Fruit fly (Drosophila melanogaster) whole organism, embryonic: ENCODE data around the gene CG31098.
A peak's percentile ranks its signal among the peaks of the same experiment; 100 is the strongest.

Experiments
- Atf-2 ChIP-seq: fragments of 200-800 bp; sonication (Bioruptor generic); optimal IDR thresholded peaks from 2 replicates; lab custom pipeline; 2016; ENCODE audit warnings: missing biosample characterization, missing genetic modification characterization
- Awh ChIP-seq: fragments of 200-800 bp; sonication (Bioruptor generic); IDR thresholded peaks from 2 replicates; pipeline ENCODE4, ENCODE4 v1.3.6; 2022; ENCODE audit warnings: missing biosample characterization, missing genetic modification characterization
- CG12104 ChIP-seq: fragments of 200-800 bp; sonication (Bioruptor generic); optimal IDR thresholded peaks from 3 replicates; lab custom pipeline; 2016; ENCODE audit warnings: missing biosample characterization, missing genetic modification characterization
- CG12236 ChIP-seq: fragments of 200-800 bp; sonication (Bioruptor generic); optimal IDR thresholded peaks from 2 replicates; lab custom pipeline; 2016; ENCODE audit warnings: missing biosample characterization, missing genetic modification characterization
- CG12769 ChIP-seq: fragments of 200-800 bp; sonication (Bioruptor generic); optimal IDR thresholded peaks from 2 replicates; lab custom pipeline; 2019; ENCODE audit warnings: missing biosample characterization, mild to moderate bottlenecking, missing genetic modification characterization, moderate library complexity
- CG13894 ChIP-seq: fragments of 200-800 bp; sonication (Bioruptor generic); optimal IDR thresholded peaks from 3 replicates; lab custom pipeline; 2018; ENCODE audit warnings: missing biosample characterization, mild to moderate bottlenecking, missing genetic modification characterization, moderate library complexity
- CG14860 ChIP-seq: fragments of 200-800 bp; sonication (Bioruptor generic); IDR thresholded peaks from 3 replicates; pipeline ENCODE4 v1.3.6; 2022; ENCODE audit warnings: missing biosample characterization, missing genetic modification characterization; ENCODE audit not compliant: partially characterized antibody
- CG15269 ChIP-seq: fragments of 200-800 bp; sonication (Bioruptor generic); optimal IDR thresholded peaks from 2 replicates; lab custom pipeline; 2018; ENCODE audit warnings: missing biosample characterization, mild to moderate bottlenecking, missing genetic modification characterization, moderate library complexity
- CG15514 ChIP-seq: fragments of 200-800 bp; sonication (Bioruptor generic); optimal IDR thresholded peaks from 3 replicates; lab custom pipeline; 2017; ENCODE audit warnings: missing biosample characterization, missing genetic modification characterization, mild to moderate bottlenecking, moderate library complexity, missing genetic modification reagents
- CG18011 ChIP-seq: fragments of 200-800 bp; sonication (Bioruptor generic); optimal IDR thresholded peaks from 2 replicates; lab custom pipeline; 2017; ENCODE audit warnings: missing biosample characterization, missing genetic modification characterization, mild to moderate bottlenecking, moderate library complexity, missing genotype
- CG18764 ChIP-seq: fragments of 200-800 bp; sonication (Bioruptor generic); optimal IDR thresholded peaks from 3 replicates; lab custom pipeline; 2016; ENCODE audit warnings: missing biosample characterization, missing genetic modification characterization
- CG2202 ChIP-seq: fragments of 200-800 bp; sonication (Bioruptor generic); optimal IDR thresholded peaks from 2 replicates; lab custom pipeline; 2018; ENCODE audit warnings: missing biosample characterization, mild to moderate bottlenecking, missing genetic modification characterization
- CG31224 ChIP-seq: fragments of 200-800 bp; sonication (Bioruptor generic); IDR thresholded peaks from 2 replicates; pipeline ENCODE4 v1.3.6; 2022; ENCODE audit warnings: missing biosample characterization, missing genetic modification characterization
- CG34376 ChIP-seq: fragments of 200-800 bp; sonication (Bioruptor generic); optimal IDR thresholded peaks from 2 replicates; lab custom pipeline; 2018; ENCODE audit warnings: missing biosample characterization, mild to moderate bottlenecking, missing genetic modification characterization
- CG6175 ChIP-seq: fragments of 200-800 bp; sonication (Bioruptor generic); IDR thresholded peaks from 3 replicates; pipeline ENCODE4 v1.3.6; 2022; ENCODE audit warnings: missing biosample characterization, missing genetic modification characterization
- CG6791 ChIP-seq: fragments of 200-800 bp; sonication (Bioruptor generic); IDR thresholded peaks from 3 replicates; pipeline ENCODE4 v1.3.6; 2022; ENCODE audit warnings: missing biosample characterization, missing genetic modification characterization; ENCODE audit not compliant: partially characterized antibody
- CG6813 ChIP-seq: fragments of 200-800 bp; sonication (Bioruptor generic); optimal IDR thresholded peaks from 2 replicates; lab custom pipeline; 2017; ENCODE audit warnings: missing biosample characterization, missing genetic modification characterization, mild to moderate bottlenecking, moderate library complexity, missing genetic modification reagents
- CG8290 ChIP-seq, 3 experiments: fragments of 200-800 bp; sonication (Bioruptor generic); optimal IDR thresholded peaks; 2 replicates each; lab custom pipeline; 2016 to 2019; ENCODE audit warnings: missing biosample characterization in 3 of 3, missing genetic modification characterization in 3 of 3, mild to moderate bottlenecking in 2 of 3, moderate library complexity in 1 of 3
- Chrac-16 ChIP-seq: fragments of 200-800 bp; sonication (Bioruptor generic); optimal IDR thresholded peaks from 3 replicates; lab custom pipeline; 2016; ENCODE audit warnings: missing biosample characterization, missing genetic modification characterization
- CkIIα-i1 ChIP-seq: fragments of 200-800 bp; sonication (Bioruptor generic); IDR thresholded peaks from 2 replicates; pipeline ENCODE4 v1.3.6; 2022; ENCODE audit warnings: missing biosample characterization, missing genetic modification characterization
- Dbx ChIP-seq: fragments of 200-800 bp; sonication (Bioruptor generic); IDR thresholded peaks from 3 replicates; pipeline ENCODE4 v1.3.6; 2022; ENCODE audit warnings: missing biosample characterization, missing genetic modification characterization
- E2f2 ChIP-seq: fragments of 200-800 bp; sonication (Bioruptor generic); IDR thresholded peaks from 2 replicates; pipeline ENCODE4 v1.3.6; 2022; ENCODE audit warnings: missing biosample characterization, missing genetic modification characterization
- GATAe ChIP-seq: fragments of 200-800 bp; sonication (Bioruptor generic); conservative IDR thresholded peaks from 2 replicates; pipeline ENCODE4 v1.3.6; 2022; ENCODE audit warnings: missing biosample characterization, missing genetic modification characterization
- HLH54F ChIP-seq: fragments of 200-800 bp; sonication (Bioruptor generic); optimal IDR thresholded peaks from 3 replicates; lab custom pipeline; 2016; ENCODE audit warnings: missing biosample characterization, missing genetic modification characterization
- Jarid2 ChIP-seq: fragments of 200-800 bp; sonication (Bioruptor generic); optimal IDR thresholded peaks from 3 replicates; lab custom pipeline; 2017; ENCODE audit warnings: mild to moderate bottlenecking, missing biosample characterization, missing genetic modification reagents, missing genetic modification characterization
- Oaz ChIP-seq: fragments of 200-800 bp; sonication (Bioruptor generic); IDR thresholded peaks from 2 replicates; pipeline ENCODE4 v1.3.6; 2022; ENCODE audit warnings: missing biosample characterization, missing genetic modification characterization
- Trl ChIP-seq, 3 experiments: fragments of >200 bp in 2 of 3; fragments of 200-800 bp in 1 of 3; sonication (Bioruptor generic) in 1 of 3; optimal IDR thresholded peaks; 2 replicates in 1 of 3; 3 replicates in 2 of 3; lab custom pipeline; 2016 to 2017; ENCODE audit warnings: missing biosample characterization in 1 of 3, missing genetic modification characterization in 1 of 3
- abd-A ChIP-seq: fragments of 200-800 bp; sonication (Bioruptor generic); optimal IDR thresholded peaks from 3 replicates; lab custom pipeline; 2019; ENCODE audit warnings: missing biosample characterization, mild to moderate bottlenecking, missing genetic modification characterization, moderate library complexity
- amos ChIP-seq: fragments of 200-800 bp; sonication (Bioruptor generic); IDR thresholded peaks from 2 replicates; pipeline ENCODE4 v1.3.6; 2022; ENCODE audit warnings: missing biosample characterization, missing genetic modification characterization; ENCODE audit not compliant: partially characterized antibody
- ap ChIP-seq: fragments of 200-800 bp; sonication (Bioruptor generic); IDR thresholded peaks from 2 replicates; pipeline ENCODE4 v1.3.6; 2022; ENCODE audit warnings: missing biosample characterization, missing genetic modification characterization
- bsh ChIP-seq, 2 experiments: fragments of 200-800 bp; sonication (Bioruptor generic); optimal IDR thresholded peaks; 2 replicates each; lab custom pipeline; 2017 to 2018; ENCODE audit warnings: mild to moderate bottlenecking in 2 of 2, missing biosample characterization in 2 of 2, missing genetic modification characterization in 2 of 2, moderate library complexity in 1 of 2
- chinmo ChIP-seq: fragments of 200-800 bp; sonication (Bioruptor generic); IDR thresholded peaks from 4 replicates; pipeline ENCODE4 v1.3.6; 2022; ENCODE audit warnings: missing biosample characterization, missing genetic modification characterization; ENCODE audit not compliant: partially characterized antibody
- dan ChIP-seq: fragments of 200-800 bp; sonication (Bioruptor generic); IDR thresholded peaks from 2 replicates; pipeline ENCODE4 v1.3.6; 2022; ENCODE audit warnings: missing biosample characterization, missing genetic modification characterization
- exex ChIP-seq: fragments of 200-800 bp; sonication (Bioruptor generic); optimal IDR thresholded peaks from 4 replicates; lab custom pipeline; 2018; ENCODE audit warnings: missing biosample characterization, mild to moderate bottlenecking, missing genetic modification characterization, moderate library complexity
- fu2 ChIP-seq: fragments of 200-800 bp; sonication (Bioruptor generic); optimal IDR thresholded peaks from 2 replicates; lab custom pipeline; 2016; ENCODE audit warnings: missing biosample characterization, missing genetic modification characterization
- lbe ChIP-seq: fragments of 200-800 bp; sonication (Bioruptor generic); optimal IDR thresholded peaks from 2 replicates; lab custom pipeline; 2016; ENCODE audit warnings: missing biosample characterization, mild to moderate bottlenecking, missing genetic modification characterization
- nom ChIP-seq: fragments of 200-800 bp; sonication (Bioruptor generic); optimal IDR thresholded peaks from 2 replicates; lab custom pipeline; 2017; ENCODE audit warnings: missing biosample characterization, missing genetic modification characterization, mild to moderate bottlenecking, moderate library complexity, missing genetic modification reagents
- pnt ChIP-seq: fragments of 200-800 bp; sonication (Bioruptor generic); optimal IDR thresholded peaks from 3 replicates; lab custom pipeline; 2016; ENCODE audit warnings: missing biosample characterization, missing genetic modification characterization
- psq ChIP-seq: fragments of 200-800 bp; sonication (Bioruptor generic); optimal IDR thresholded peaks from 2 replicates; lab custom pipeline; 2017; ENCODE audit warnings: missing biosample characterization, missing genetic modification characterization
- sd ChIP-seq: fragments of 200-800 bp; sonication (Bioruptor generic); optimal IDR thresholded peaks from 3 replicates; lab custom pipeline; 2018; ENCODE audit warnings: missing biosample characterization, mild to moderate bottlenecking, missing genetic modification characterization, moderate library complexity
- slp2 ChIP-seq: fragments of 200-800 bp; sonication (Bioruptor generic); optimal IDR thresholded peaks from 2 replicates; lab custom pipeline; 2016; ENCODE audit warnings: missing biosample characterization, missing genetic modification characterization
- stwl ChIP-seq: fragments of 200-800 bp; sonication (Bioruptor generic); optimal IDR thresholded peaks from 3 replicates; lab custom pipeline; 2018; ENCODE audit warnings: missing biosample characterization, mild to moderate bottlenecking, missing genetic modification characterization, moderate library complexity
- sug ChIP-seq: fragments of 200-800 bp; optimal IDR thresholded peaks from 2 replicates; lab custom pipeline; 2019; ENCODE audit warnings: missing biosample characterization, mild to moderate bottlenecking, missing genetic modification characterization, moderate library complexity
- twi ChIP-seq: fragments of 200-800 bp; optimal IDR thresholded peaks from 2 replicates; lab custom pipeline; 2019; ENCODE audit warnings: missing biosample characterization, mild to moderate bottlenecking, missing genetic modification characterization, moderate library complexity
- wdn ChIP-seq: fragments of 200-800 bp; sonication (Bioruptor generic); IDR thresholded peaks from 2 replicates; pipeline ENCODE4 v1.3.6; 2022; ENCODE audit warnings: missing biosample characterization, missing genetic modification characterization
- z ChIP-seq: fragments of 200-800 bp; sonication (Bioruptor generic); IDR thresholded peaks from 3 replicates; pipeline ENCODE4 v1.3.6; 2022; ENCODE audit warnings: missing biosample characterization, missing genetic modification characterization

Gene CG31098

dm6 chr3R:25303857-25304440, 11.2 kb upstream of the CG31098 start, which contains the start of gene CG31436 (continued):
- TF ChIP-seq bsh (GFP tag; optimal IDR thresholded peaks at IDR 0.05; lab: Kevin White, UChicago) (no peak), CG12769 (tag; lab: Kevin White, UChicago) (peak; percentile 67), sd (tag; lab: Kevin White, UChicago) (peak; percentile 35), sug (tag; lab: Kevin White, UChicago) (peak; percentile 47), CG15514 (GFP tag; lab: Kevin White, UChicago) (peak; percentile 12), Jarid2 (GFP tag; lab: Kevin White, UChicago) (peak; percentile 73), CG34376 (GFP tag; lab: Kevin White, UChicago) (peak; percentile 29), CG31224 (no peak), exex (tag; lab: Kevin White, UChicago) (peak; percentile 42), E2f2 (GFP tag; lab: Robert Waterston, UW) (no peak), abd-A (tag; lab: Kevin White, UChicago) (no peak), lbe (peak; percentile 42), CG13894 (peak; percentile 36), ap (GFP tag; lab: Robert Waterston, UW) (no peak), Atf-2 (no peak), CG6791 (no peak), CkIIα-i1 (GFP tag; lab: Robert Waterston, UW) (no peak), CG2202 (no peak), z (peak; percentile 41; the same call in 1 of the 3 replicates), CG14860 (no peak), Chrac-16 (no peak), slp2 (no peak), Oaz (GFP tag; lab: Robert Waterston, UW) (no peak), GATAe (GFP tag; lab: Robert Waterston, UW) (no peak), CG18764 (GFP tag; lab: Kevin White, UChicago) (no peak)

dm6 chr3R:25302239-25302638, 9.5 kb upstream of the CG31098 start, which contains the start of gene CG31370:
CG31370 (plus strand) TSS chr3R:25302464.
- TF ChIP-seq lbe (peak; percentile 30), twi (tag; lab: Kevin White, UChicago) (no peak)

DNA sequence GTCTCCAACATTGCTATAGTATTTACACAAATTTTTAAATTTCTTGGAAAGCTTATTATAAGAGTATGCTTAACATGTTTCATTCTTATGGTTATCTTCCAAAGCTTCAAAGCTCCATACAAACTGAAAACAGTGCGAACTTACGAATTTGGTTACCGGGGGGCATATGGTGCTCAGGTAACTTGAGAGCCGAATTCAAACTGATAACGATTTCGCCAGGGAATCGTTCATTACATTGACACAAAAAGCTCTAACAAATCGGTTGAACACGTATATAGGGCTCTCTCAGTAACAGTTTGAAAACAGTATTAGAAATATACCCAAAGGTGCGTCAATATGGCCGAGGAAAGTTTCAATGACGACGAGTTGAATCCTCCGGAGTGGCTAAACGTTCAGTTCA, 7.8 kb upstream of the CG31098 start, which contains the start of gene CG13659:
CG13659 (plus strand) TSS at position 317 of the 400 bp plus-strand sequence.
- TF ChIP-seq HLH54F (no peak), stwl (tag; lab: Kevin White, UChicago) (no peak), pnt (GFP tag; lab: Kevin White, UChicago) (no peak), exex (tag; lab: Kevin White, UChicago) (peak; percentile 23), fu2 (no peak), CG6175 (GFP tag; lab: Robert Waterston, UW) (no peak), Dbx (0 out of 3 replicates have a peak, but pooled peaks have one; percentile 28), CG18011 (no peak), CG2202 (no peak), CG8290 (GFP tag; optimal IDR thresholded peaks at IDR 0.05; lab: Kevin White, UChicago) (no peak), CG8290 (tag; optimal IDR thresholded peaks at IDR 0.05; lab: Kevin White, UChicago) (peak in 1 of 2 experiments; percentile 4), sug (tag; lab: Kevin White, UChicago) (peak; percentile 97), CG13894 (peak; percentile 30), CG12104 (GFP tag; lab: Kevin White, UChicago) (no peak), CG12236 (GFP tag; lab: Kevin White, UChicago) (no peak), CG15269 (tag; lab: Kevin White, UChicago) (peak; percentile 41), wdn (GFP tag; lab: Robert Waterston, UW) (no peak), nom (GFP tag; lab: Kevin White, UChicago) (no peak), Trl (optimal IDR thresholded peaks at IDR 0.05; lab: Kevin White, UChicago) (peak in 1 of 2 experiments; percentile 19), Trl (GFP tag; optimal IDR thresholded peaks at IDR 0.05; lab: Kevin White, UChicago) (no peak), CG6813 (GFP tag; lab: Kevin White, UChicago) (no peak), CG12769 (tag; lab: Kevin White, UChicago) (peak; percentile 61), Awh (GFP tag; lab: Robert Waterston, UW) (no peak), dan (no peak), chinmo (GFP tag; lab: Robert Waterston, UW) (peak; percentile 57; the same call in 1 of the 4 replicates), amos (no peak; the same call in 1 of the 2 replicates), psq (no peak)
